Fruit fly (Drosophila melanogaster) whole organism, pupa: ENCODE results near the gene alpha-Est8.
A peak's percentile ranks its signal among the peaks of the same experiment; 100 is the strongest.

Experiments
- CG10348 ChIP-seq: fragments of 200-800 bp; sonication (Bioruptor generic); IDR thresholded peaks from 2 replicates; pipeline ENCODE4 v1.3.6; 2022; ENCODE audit warnings: missing biosample characterization, missing genetic modification characterization
- CG12605 ChIP-seq: fragments of 200-800 bp; sonication (Bioruptor generic); IDR thresholded peaks from 2 replicates; pipeline ENCODE4 v1.3.6; 2022; ENCODE audit warnings: missing biosample characterization, missing genetic modification characterization
- CG13204 ChIP-seq: fragments of 200-800 bp; sonication (Bioruptor generic); optimal IDR thresholded peaks from 2 replicates; lab custom pipeline; 2018; ENCODE audit warnings: missing biosample characterization, mild to moderate bottlenecking, missing genetic modification characterization, moderate library complexity
- CG14655 ChIP-seq: fragments of 200-800 bp; sonication (Bioruptor generic); optimal IDR thresholded peaks from 3 replicates; lab custom pipeline; 2017; ENCODE audit warnings: mild to moderate bottlenecking, missing biosample characterization, missing genetic modification reagents, missing genetic modification characterization
- CG15710 ChIP-seq: fragments of 200-800 bp; sonication (Bioruptor generic); optimal IDR thresholded peaks from 2 replicates; lab custom pipeline; 2018; ENCODE audit warnings: missing biosample characterization, mild to moderate bottlenecking, missing genetic modification characterization, moderate library complexity
- CG17806 ChIP-seq: fragments of 200-800 bp; sonication (Bioruptor generic); optimal IDR thresholded peaks from 2 replicates; lab custom pipeline; 2018; ENCODE audit warnings: missing biosample characterization, mild to moderate bottlenecking, missing genetic modification characterization, moderate library complexity
- CG32121 ChIP-seq: fragments of 200-800 bp; sonication (Bioruptor generic); IDR thresholded peaks from 2 replicates; pipeline ENCODE4 v1.3.6; 2022; ENCODE audit warnings: missing biosample characterization, missing genetic modification characterization
- CG34367 ChIP-seq: fragments of 200-800 bp; sonication (Bioruptor generic); optimal IDR thresholded peaks from 2 replicates; lab custom pipeline; 2018; ENCODE audit warnings: missing biosample characterization, mild to moderate bottlenecking, missing genetic modification characterization
- CG4496 ChIP-seq: fragments of 200-800 bp; sonication (Bioruptor generic); IDR thresholded peaks from 3 replicates; pipeline ENCODE4 v1.3.6; 2022; ENCODE audit warnings: missing biosample characterization, missing genetic modification characterization
- CG8159 ChIP-seq: fragments of 200-800 bp; sonication (Bioruptor generic); optimal IDR thresholded peaks from 3 replicates; lab custom pipeline; 2018; ENCODE audit warnings: missing biosample characterization, mild to moderate bottlenecking, missing genetic modification characterization, moderate library complexity
- CG8301 ChIP-seq: fragments of 200-800 bp; sonication (Bioruptor generic); optimal IDR thresholded peaks from 2 replicates; lab custom pipeline; 2018; ENCODE audit warnings: missing biosample characterization, mild to moderate bottlenecking, missing genetic modification characterization
- CG9948 ChIP-seq: fragments of 200-800 bp; sonication (Bioruptor generic); optimal IDR thresholded peaks from 2 replicates; lab custom pipeline; 2018; ENCODE audit warnings: missing biosample characterization, mild to moderate bottlenecking, missing genetic modification characterization, moderate library complexity
- D1 ChIP-seq: fragments of 200-800 bp; sonication (Bioruptor generic); optimal IDR thresholded peaks from 2 replicates; lab custom pipeline; 2018; ENCODE audit warnings: missing biosample characterization, mild to moderate bottlenecking, missing genetic modification characterization, moderate library complexity
- EcR ChIP-seq: fragments of 200-800 bp; sonication (Bioruptor generic); optimal IDR thresholded peaks from 3 replicates; lab custom pipeline; 2019; ENCODE audit warnings: missing biosample characterization, missing genetic modification characterization, mild to moderate bottlenecking, moderate library complexity, missing genetic modification reagents
- Ets98B ChIP-seq: fragments of 200-800 bp; sonication (Bioruptor generic); IDR thresholded peaks from 2 replicates; pipeline ENCODE4 v1.3.6; 2022; ENCODE audit warnings: missing biosample characterization, missing genetic modification characterization
- Pif1A ChIP-seq: fragments of 200-800 bp; sonication (Bioruptor generic); optimal IDR thresholded peaks from 3 replicates; lab custom pipeline; 2016; ENCODE audit warnings: missing biosample characterization, missing genetic modification characterization
- Pif1B ChIP-seq: fragments of 200-800 bp; sonication (Bioruptor generic); optimal IDR thresholded peaks from 3 replicates; lab custom pipeline; 2016; ENCODE audit warnings: missing biosample characterization, missing genetic modification characterization
- Snoo ChIP-seq: fragments of 200-800 bp; sonication (Bioruptor generic); optimal IDR thresholded peaks from 3 replicates; lab custom pipeline; 2017; ENCODE audit warnings: missing biosample characterization, mild to moderate bottlenecking, missing genetic modification characterization, inconsistent platforms
- fd96Ca ChIP-seq: fragments of 200-800 bp; sonication (Bioruptor generic); IDR thresholded peaks from 3 replicates; pipeline ENCODE4 v1.3.6; 2022; ENCODE audit warnings: missing biosample characterization, missing genetic modification characterization
- gl ChIP-seq: fragments of 200-800 bp; sonication (Bioruptor generic); optimal IDR thresholded peaks from 2 replicates; lab custom pipeline; 2018; ENCODE audit warnings: missing biosample characterization, mild to moderate bottlenecking, missing genetic modification characterization
- rn ChIP-seq: fragments of 200-800 bp; sonication (Bioruptor generic); IDR thresholded peaks from 2 replicates; pipeline ENCODE4 v1.3.6; 2022; ENCODE audit warnings: missing biosample characterization, missing genetic modification characterization

Gene alpha-Est8

DNA sequence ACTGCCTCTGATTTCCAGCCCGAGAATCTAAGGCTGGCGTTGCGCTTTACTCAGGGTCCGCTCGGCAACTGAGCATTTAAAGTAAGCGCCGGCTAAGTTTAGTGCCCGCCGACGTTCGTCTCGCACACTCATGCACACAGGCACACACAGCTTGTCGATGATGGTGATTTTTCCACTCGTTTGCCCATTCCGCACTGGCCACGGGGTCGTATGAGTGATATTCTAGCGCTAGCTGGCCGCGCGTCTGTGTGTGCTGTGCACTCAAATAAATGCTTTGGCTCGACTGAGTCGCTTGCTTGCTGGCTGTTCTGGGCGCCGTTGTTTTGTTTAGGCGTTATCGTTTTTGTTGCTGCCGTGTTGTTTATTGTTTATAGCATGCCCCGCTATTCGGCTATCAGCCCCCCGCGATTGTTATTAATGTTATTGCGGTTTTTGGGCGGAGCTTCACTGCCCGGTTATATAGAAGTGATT, at the start of gene alpha-Est8:
Gene alpha-Est8 (minus strand): TSS at position 72 of the 471 bp plus-strand sequence.
- TF ChIP-seq Ets98B (GFP tag; lab: Robert Waterston, UW): 0 out of 2 replicates have a peak, but pooled peaks have one; percentile 11
- no peak for TF ChIP-seq CG17806
- TF ChIP-seq CG12605 (GFP tag; lab: Robert Waterston, UW): 0 out of 2 replicates have a peak, but pooled peaks have one; percentile 25
- TF ChIP-seq, all 21 proteins: peak for 2

dm6 chr3R:7551708-7552107, 36.2 kb upstream of the alpha-Est8 start, which contains the start of gene CG45545:
Gene CG45545 (plus strand): TSS chr3R:7552008.
- TF ChIP-seq CG4496 (GFP tag; lab: Robert Waterston, UW) (no peak), D1 (tag; lab: Kevin White, UChicago) (no peak), CG12605 (GFP tag; lab: Robert Waterston, UW) (no peak), CG15710 (tag; lab: Kevin White, UChicago) (no peak), CG10348 (no peak), Pif1A (GFP tag; lab: Kevin White, UChicago) (no peak), CG32121 (GFP tag; lab: Robert Waterston, UW) (no peak), CG17806 (no peak)

dm6 chr3R:7548808-7549744, 33.6 kb upstream of the alpha-Est8 start, which contains the start of gene alpha-Est1:
Gene alpha-Est1 (minus strand): TSS chr3R:7549124.
- no peak for TF ChIP-seq rn (GFP tag; lab: Robert Waterston, UW)
- no peak for TF ChIP-seq CG8159 (tag; lab: Kevin White, UChicago)
- no peak for TF ChIP-seq CG17806
- TF ChIP-seq Ets98B (GFP tag; lab: Robert Waterston, UW): peak; percentile 24; the same call in 1 of the 2 replicates
- TF ChIP-seq CG34367 (tag; lab: Kevin White, UChicago): no peak
- no peak for TF ChIP-seq CG9948 (tag; lab: Kevin White, UChicago)
- TF ChIP-seq CG13204 (GFP tag; lab: Kevin White, UChicago): no peak
- no peak for TF ChIP-seq Pif1A (GFP tag; lab: Kevin White, UChicago)
- peak; percentile 13 for TF ChIP-seq CG14655 (GFP tag; lab: Kevin White, UChicago)
- no peak for TF ChIP-seq Snoo (tag; lab: Kevin White, UChicago)
- TF ChIP-seq fd96Ca (GFP tag; lab: Robert Waterston, UW): peak; percentile 43; the same call in 1 of the 3 replicates
- no peak for TF ChIP-seq EcR (GFP tag; lab: Kevin White, UChicago)
- no peak; the same call in 1 of the 2 replicates for TF ChIP-seq CG32121 (GFP tag; lab: Robert Waterston, UW)
- TF ChIP-seq CG8301: no peak
- no peak for TF ChIP-seq CG15710 (tag; lab: Kevin White, UChicago)
- TF ChIP-seq CG12605 (GFP tag; lab: Robert Waterston, UW): no peak
- no peak for TF ChIP-seq gl
- no peak; the same call in 2 of the 3 replicates for TF ChIP-seq CG4496 (GFP tag; lab: Robert Waterston, UW)

DNA sequence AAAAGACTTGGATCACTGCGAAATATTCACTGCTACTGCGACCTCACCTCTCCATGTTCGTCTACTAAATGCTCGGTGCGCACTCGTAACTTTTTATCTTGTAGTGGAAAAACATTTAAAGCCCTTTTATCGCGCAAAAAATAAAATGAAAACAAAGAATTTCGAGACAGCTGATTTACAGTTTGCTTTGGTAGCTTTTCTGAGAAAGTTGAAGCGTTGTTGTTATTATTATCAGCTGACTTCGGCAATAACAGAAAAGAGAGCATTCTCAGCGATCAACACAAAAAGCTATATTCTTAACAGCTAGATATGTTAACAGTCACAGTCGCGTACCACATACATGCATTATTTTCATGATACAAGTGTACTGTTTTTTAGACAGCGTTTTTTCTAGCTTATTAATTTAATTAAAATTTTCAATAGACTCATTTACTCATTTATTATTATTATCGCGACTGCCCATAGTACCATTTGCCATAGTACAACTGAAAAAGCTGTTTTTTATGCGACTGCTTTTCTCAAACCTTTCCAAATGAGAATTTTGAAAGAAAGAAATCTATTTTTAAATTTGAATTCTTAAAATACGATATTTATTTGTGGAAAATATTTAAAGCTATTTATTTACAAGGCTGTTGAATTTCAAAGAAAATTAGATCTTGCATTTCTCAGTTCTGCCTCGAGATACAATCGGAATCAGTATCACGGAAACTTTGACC, 25.8 kb upstream of the alpha-Est8 start, which contains the start of the genes alpha-Est3 and alpha-Est2:
Gene alpha-Est3 (minus strand): TSS at position 487 of the 716 bp plus-strand sequence.
Gene alpha-Est2 (plus strand): TSS at position 666 of the 716 bp plus-strand sequence.
- TF ChIP-seq CG4496 (GFP tag; lab: Robert Waterston, UW): no peak
- TF ChIP-seq Pif1B (GFP tag; lab: Kevin White, UChicago): no peak
- TF ChIP-seq EcR (GFP tag; lab: Kevin White, UChicago): no peak
- TF ChIP-seq CG34367 (tag; lab: Kevin White, UChicago): no peak
- TF ChIP-seq Ets98B (GFP tag; lab: Robert Waterston, UW): no peak
- TF ChIP-seq CG12605 (GFP tag; lab: Robert Waterston, UW): no peak
- TF ChIP-seq CG10348: no peak
- TF ChIP-seq fd96Ca (GFP tag; lab: Robert Waterston, UW): no peak
- TF ChIP-seq CG32121 (GFP tag; lab: Robert Waterston, UW): no peak
- TF ChIP-seq CG8301: no peak
- no peak for TF ChIP-seq CG15710 (tag; lab: Kevin White, UChicago)
- TF ChIP-seq rn (GFP tag; lab: Robert Waterston, UW): no peak
- no peak for TF ChIP-seq D1 (tag; lab: Kevin White, UChicago)
- TF ChIP-seq CG8159 (tag; lab: Kevin White, UChicago): no peak
- no peak for TF ChIP-seq CG13204 (GFP tag; lab: Kevin White, UChicago)
- TF ChIP-seq CG9948 (tag; lab: Kevin White, UChicago): no peak
- no peak for TF ChIP-seq Snoo (tag; lab: Kevin White, UChicago)
- no peak for TF ChIP-seq CG17806
- TF ChIP-seq, all 21 proteins: peak for 0

- TF ChIP-seq D1 (tag; lab: Kevin White, UChicago) (no peak), CG9948 (tag; lab: Kevin White, UChicago) (no peak), CG13204 (GFP tag; lab: Kevin White, UChicago) (no peak), Pif1B (GFP tag; lab: Kevin White, UChicago) (no peak), CG4496 (GFP tag; lab: Robert Waterston, UW) (no peak), fd96Ca (GFP tag; lab: Robert Waterston, UW) (no peak), CG17806 (no peak), CG34367 (tag; lab: Kevin White, UChicago) (no peak), CG15710 (tag; lab: Kevin White, UChicago) (no peak), CG10348 (no peak), EcR (GFP tag; lab: Kevin White, UChicago) (no peak), CG12605 (GFP tag; lab: Robert Waterston, UW) (no peak), Pif1A (GFP tag; lab: Kevin White, UChicago) (no peak), Snoo (tag; lab: Kevin White, UChicago) (no peak), rn (GFP tag; lab: Robert Waterston, UW) (no peak), CG32121 (GFP tag; lab: Robert Waterston, UW) (no peak), CG8159 (tag; lab: Kevin White, UChicago) (no peak), CG14655 (GFP tag; lab: Kevin White, UChicago) (no peak)
Observed at dm6 chr3R:7538435-7538834, 23.0 kb upstream of the alpha-Est8 start, which contains the start of gene alpha-Est4. Gene alpha-Est4 (minus strand): TSS chr3R:7538615.
